Worm (Caenorhabditis elegans) whole organism, L4 larva: ENCODE measurements around the gene C50E3.9.

ENCODE experiments used
- F26F4.8 ChIP-seq: fragments of 200-800 bp; sonication (Bioruptor generic); conservative IDR thresholded peaks from 2 replicates; pipeline ENCODE4 v1.3.6; 2022; ENCODE audit warnings: missing genetic modification characterization, missing compliant biosample characterization
- F37D6.2 ChIP-seq: sonication (generic microtip); optimal IDR thresholded peaks from 2 replicates; lab custom pipeline; 2016; ENCODE audit warnings: mild to moderate bottlenecking, missing genetic modification characterization, missing compliant biosample characterization
- F44E2.7 ChIP-seq: fragments of 200-800 bp; sonication (Bioruptor generic); IDR thresholded peaks from 2 replicates; pipeline ENCODE4 v2.1.2; 2022; ENCODE audit warnings: missing genetic modification characterization, missing compliant biosample characterization
- T26A8.4 ChIP-seq: fragments of 200-800 bp; sonication (Bioruptor generic); IDR thresholded peaks from 2 replicates; pipeline ENCODE4 v1.3.6; 2022; ENCODE audit warnings: missing genetic modification characterization, missing compliant biosample characterization
- Y105C5A.15 ChIP-seq: fragments of 200-800 bp; sonication (Bioruptor generic); IDR thresholded peaks from 2 replicates; pipeline ENCODE4 v1.3.6; 2022; ENCODE audit warnings: missing genetic modification characterization, missing compliant biosample characterization
- Y48G9A.11 ChIP-seq: fragments of 200-800 bp; sonication (Bioruptor generic); IDR thresholded peaks from 2 replicates; pipeline ENCODE4 v1.3.6; 2022; ENCODE audit warnings: missing genetic modification reagents, missing genetic modification characterization, missing compliant biosample characterization
- Y5F2A.4 ChIP-seq: fragments of 200-800 bp; sonication (Bioruptor generic); optimal IDR thresholded peaks from 2 replicates; lab custom pipeline; 2018; ENCODE audit warnings: mild to moderate bottlenecking, missing genetic modification characterization, missing compliant biosample characterization
- Y75B8A.6 ChIP-seq: fragments of 200-800 bp; sonication (Bioruptor generic); IDR thresholded peaks from 2 replicates; pipeline ENCODE4 v1.3.6; 2022; ENCODE audit warnings: missing genetic modification reagents, missing genetic modification characterization, missing compliant biosample characterization
- ZK337.2 ChIP-seq: fragments of 200-800 bp; sonication (Bioruptor generic); IDR thresholded peaks from 2 replicates; pipeline ENCODE4 v1.3.6; 2022; ENCODE audit warnings: missing genetic modification reagents, missing genetic modification characterization, missing compliant biosample characterization
- ama-1 ChIP-seq: fragments of 150-350 bp; optimal IDR thresholded peaks from 2 replicates; lab custom pipeline; 2014; ENCODE audit warnings: inconsistent platforms, mixed read lengths
- ceh-28 ChIP-seq: fragments of 150-350 bp; optimal IDR thresholded peaks from 2 replicates; lab custom pipeline; 2014; ENCODE audit warnings: missing biosample characterization, missing genetic modification reagents, missing genetic modification characterization
- ceh-32 ChIP-seq: sonication (generic microtip); optimal IDR thresholded peaks from 2 replicates; lab custom pipeline; 2016; ENCODE audit warnings: mild to moderate bottlenecking, missing genetic modification characterization, missing compliant biosample characterization; ENCODE audit not compliant: poor library complexity
- lin-15B ChIP-seq: fragments of 150-350 bp; sonication (generic microtip); optimal IDR thresholded peaks from 3 replicates; lab custom pipeline; 2014; ENCODE audit warnings: missing biosample characterization, missing genetic modification characterization
- lin-38 ChIP-seq: fragments of 200-800 bp; sonication (Bioruptor generic); IDR thresholded peaks from 2 replicates; pipeline ENCODE4 v1.3.6; 2022; ENCODE audit warnings: missing genetic modification reagents, missing genetic modification characterization, missing compliant biosample characterization
- lir-3 ChIP-seq: sonication (generic microtip); optimal IDR thresholded peaks from 2 replicates; lab custom pipeline; 2016; ENCODE audit warnings: mild to moderate bottlenecking, missing genetic modification characterization, missing compliant biosample characterization
- mxl-2 ChIP-seq: fragments of 200-800 bp; sonication (Bioruptor generic); conservative IDR thresholded peaks from 2 replicates; pipeline ENCODE4 v1.3.6; 2022; ENCODE audit warnings: missing genetic modification reagents, missing genetic modification characterization, missing compliant biosample characterization
- nhr-25 ChIP-seq: sonication (generic microtip); optimal IDR thresholded peaks from 2 replicates; lab custom pipeline; 2017; ENCODE audit warnings: missing genetic modification characterization, mild to moderate bottlenecking, missing compliant biosample characterization, antibody characterized with exemption, moderate library complexity, borderline replicate concordance; ENCODE audit not compliant: insufficient read depth
- nhr-6 ChIP-seq: fragments of 150-350 bp; optimal IDR thresholded peaks from 2 replicates; lab custom pipeline; 2014; ENCODE audit warnings: missing biosample characterization, missing genetic modification characterization
- nhr-76 ChIP-seq: fragments of 150-350 bp; optimal IDR thresholded peaks from 2 replicates; lab custom pipeline; 2014; ENCODE audit warnings: missing biosample characterization, missing genetic modification characterization
- saeg-2 ChIP-seq: fragments of 200-800 bp; sonication (Bioruptor generic); IDR thresholded peaks from 2 replicates; pipeline ENCODE4 v1.3.6; 2022; ENCODE audit warnings: missing genetic modification reagents, missing genetic modification characterization, missing compliant biosample characterization
- set-16 ChIP-seq: fragments of 200-800 bp; sonication (Bioruptor generic); IDR thresholded peaks from 2 replicates; pipeline ENCODE4 v1.3.6; 2022; ENCODE audit warnings: missing genetic modification reagents, missing genetic modification characterization, missing compliant biosample characterization
- skn-1 ChIP-seq: fragments of 150-350 bp; optimal IDR thresholded peaks from 2 replicates; lab custom pipeline; 2014; ENCODE audit warnings: missing biosample characterization, missing genetic modification characterization
- tag-97 ChIP-seq: fragments of 200-800 bp; sonication (Bioruptor generic); IDR thresholded peaks from 2 replicates; pipeline ENCODE4 v1.3.6; 2022; ENCODE audit warnings: missing genetic modification characterization, missing compliant biosample characterization
- unc-62 ChIP-seq, 3 experiments: fragments of 150-350 bp in 1 of 3; sonication (generic microtip); optimal IDR thresholded peaks in 2 of 3; peaks in 1 of 3; 1 replicate in 1 of 3; 2 replicates in 2 of 3; lab custom pipeline; 2014 to 2017; ENCODE audit warnings: missing biosample characterization in 3 of 3, missing genetic modification characterization in 3 of 3, missing genetic modification reagents in 3 of 3, missing genotype in 1 of 3
- vab-7 ChIP-seq: fragments of 200-800 bp; sonication (Bioruptor generic); IDR thresholded peaks from 2 replicates; pipeline ENCODE4 v1.3.6; 2022; ENCODE audit warnings: missing genetic modification reagents, missing genetic modification characterization, missing compliant biosample characterization
- zag-1 ChIP-seq: fragments of 150-350 bp; optimal IDR thresholded peaks from 2 replicates; lab custom pipeline; 2014; ENCODE audit warnings: missing biosample characterization, missing genetic modification characterization
- zfp-3 ChIP-seq: fragments of 200-800 bp; sonication (Bioruptor generic); conservative IDR thresholded peaks from 2 replicates; pipeline ENCODE4 v1.3.6; 2022; ENCODE audit warnings: missing genetic modification reagents, missing genetic modification characterization, missing compliant biosample characterization
- zip-11 ChIP-seq: fragments of 200-800 bp; sonication (Bioruptor generic); IDR thresholded peaks from 2 replicates; pipeline ENCODE4 v1.3.6; 2022; ENCODE audit warnings: missing genetic modification characterization, missing compliant biosample characterization

C50E3.9 gene

DNA sequence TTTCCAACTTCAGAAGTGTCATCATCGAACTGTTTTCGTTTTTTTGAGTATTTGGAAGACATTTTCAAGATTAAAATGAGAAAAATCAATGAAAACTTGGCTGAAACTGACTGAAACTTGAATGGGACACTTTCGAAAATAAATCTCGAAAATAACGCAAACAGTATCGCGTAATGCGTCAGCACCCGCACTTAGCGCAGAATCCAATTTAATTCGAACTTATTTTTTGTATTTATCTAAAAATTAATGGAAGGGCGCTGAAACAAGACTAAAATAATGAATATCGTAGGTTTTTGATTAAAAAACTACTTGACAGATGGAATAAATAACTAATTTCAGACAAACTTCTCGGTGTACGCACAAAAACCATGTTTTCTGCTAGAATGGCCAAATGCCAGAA lies 24.5 kb downstream of the C50E3.9 start, which contains the start of the genes snu-66 and ints-9 (continued):
- TF ChIP-seq ZK337.2 (GFP tag; lab: Robert Waterston, UW): no peak

DNA sequence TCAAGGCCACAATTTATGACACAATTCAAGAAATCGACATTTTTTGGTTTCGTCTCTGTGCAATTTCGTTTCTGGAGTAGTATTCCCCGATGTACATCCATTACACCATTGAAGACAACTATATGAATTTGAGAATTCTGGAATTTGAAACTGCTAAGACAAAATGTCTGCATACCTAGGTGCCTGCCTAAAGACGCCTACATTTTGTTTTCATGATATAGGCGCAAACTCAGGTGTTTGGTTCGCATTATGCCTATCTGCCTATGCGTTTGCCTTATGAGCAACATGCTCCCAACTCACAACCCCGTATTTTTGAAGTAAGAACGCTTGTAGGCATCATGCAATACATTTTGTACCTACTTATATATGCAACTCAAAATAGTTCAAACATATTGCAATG lies 29.1 kb downstream of the C50E3.9 start, which contains the start of gene F19F10.14:
TSS of gene F19F10.14 (minus strand) at position 101 of the 400 bp plus-strand sequence.
- TF ChIP-seq set-16 (GFP tag; lab: Robert Waterston, UW) (no peak), zag-1 (tag; lab: Kevin White, UChicago) (no peak), nhr-76 (tag; lab: Kevin White, UChicago) (no peak), saeg-2 (GFP tag; lab: Robert Waterston, UW) (no peak), zip-11 (GFP tag; lab: Robert Waterston, UW) (no peak), ama-1 (no peak), lin-15B (tag; lab: Kevin White, UChicago) (no peak), unc-62 (GFP tag; optimal IDR thresholded peaks at IDR 0.05 in 1 of 2; lab: Kevin White, UChicago) (no peak), unc-62 (tag; optimal IDR thresholded peaks at IDR 0.05; lab: Kevin White, UChicago) (no peak), F37D6.2 (no peak), lin-38 (GFP tag; lab: Robert Waterston, UW) (no peak), tag-97 (no peak), ceh-32 (tag; lab: Kevin White, UChicago) (no peak)

DNA sequence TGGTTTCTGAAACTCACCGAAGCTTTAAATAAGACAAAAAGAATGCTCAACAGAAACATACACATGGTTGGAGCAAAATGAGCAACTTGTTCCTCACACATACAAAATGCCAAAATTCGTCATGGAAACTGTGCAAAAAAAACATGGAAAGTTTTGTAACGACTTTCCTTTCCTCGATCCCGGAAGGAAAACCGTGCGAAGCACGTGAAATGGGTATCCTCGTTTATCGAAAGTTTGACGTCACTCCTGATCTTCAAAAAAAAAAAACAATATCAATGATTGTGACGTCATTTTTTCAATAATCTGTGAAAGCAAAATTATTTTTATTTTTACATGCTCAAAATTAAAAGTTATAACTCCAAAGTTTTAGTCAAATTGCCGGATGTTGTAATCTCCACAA lies 29.8 kb downstream of the C50E3.9 start, which contains the start of gene clec-212:
TSS of gene clec-212 (minus strand) at position 101 of the 400 bp plus-strand sequence.
- no peak for TF ChIP-seq ama-1
- TF ChIP-seq Y5F2A.4 (GFP tag; lab: Kevin White, UChicago): no peak
- TF ChIP-seq Y75B8A.6 (GFP tag; lab: Robert Waterston, UW): no peak
- no peak for TF ChIP-seq saeg-2 (GFP tag; lab: Robert Waterston, UW)
- TF ChIP-seq lir-3 (tag; lab: Kevin White, UChicago): no peak
- no peak for TF ChIP-seq nhr-25 (tag; lab: Kevin White, UChicago)
- no peak for TF ChIP-seq F44E2.7 (GFP tag; lab: Robert Waterston, UW)

DNA sequence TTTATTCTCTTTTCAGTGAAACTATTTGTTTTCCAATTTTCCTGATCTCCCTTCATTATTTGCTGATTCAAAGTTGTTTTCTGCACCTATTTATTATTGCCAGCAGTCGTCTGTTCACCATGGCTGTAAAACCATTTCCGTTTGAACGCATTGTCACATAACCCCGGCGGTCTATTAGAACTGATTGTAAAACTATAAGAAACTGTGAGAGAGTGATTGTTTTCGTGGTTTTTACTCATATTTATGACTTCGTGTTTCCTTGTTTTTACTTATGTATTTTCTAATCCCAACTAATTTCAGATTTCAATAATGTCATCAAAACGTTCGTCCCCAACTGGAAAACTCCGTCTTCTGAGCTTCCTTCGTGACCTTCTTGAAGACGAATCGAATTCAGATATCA lies 37.1 kb downstream of the C50E3.9 start, which contains the start of gene F19F10.1:
TSS of gene F19F10.1 (plus strand) at position 301 of the 400 bp plus-strand sequence.
- TF ChIP-seq skn-1 (no peak), F26F4.8 (GFP tag; lab: Robert Waterston, UW) (no peak), ZK337.2 (GFP tag; lab: Robert Waterston, UW) (no peak), mxl-2 (no peak), vab-7 (GFP tag; lab: Robert Waterston, UW) (no peak), nhr-6 (tag; lab: Kevin White, UChicago) (no peak), nhr-76 (tag; lab: Kevin White, UChicago) (no peak)

DNA sequence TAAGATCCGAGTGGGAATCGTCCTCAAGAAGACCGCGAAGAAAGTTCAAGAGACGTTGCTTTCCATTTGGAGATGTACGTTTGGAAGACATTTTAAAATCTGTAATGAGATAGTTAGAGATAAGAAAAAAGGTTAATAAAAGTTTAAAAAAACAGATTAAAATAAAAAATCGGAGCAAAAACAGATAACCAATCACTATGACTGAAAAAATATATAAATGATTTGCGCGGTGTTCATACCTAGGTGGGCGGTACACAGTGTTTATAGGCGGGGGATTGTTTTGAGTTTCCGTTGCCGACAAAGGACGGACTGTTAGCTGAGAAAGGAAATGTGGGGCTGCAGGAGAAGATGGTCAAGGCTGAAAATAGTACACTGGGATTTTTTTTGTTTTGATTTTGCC lies 41.4 kb downstream of the C50E3.9 start, which contains the start of gene ets-7:
TSS of gene ets-7 (minus strand) at position 101 of the 400 bp plus-strand sequence.
- no peak for TF ChIP-seq Y105C5A.15
- TF ChIP-seq ceh-28 (tag; lab: Kevin White, UChicago): no peak
- no peak for TF ChIP-seq T26A8.4 (GFP tag; lab: Robert Waterston, UW)
- TF ChIP-seq Y48G9A.11 (GFP tag; lab: Robert Waterston, UW): no peak
- no peak for TF ChIP-seq lin-38 (GFP tag; lab: Robert Waterston, UW)

DNA sequence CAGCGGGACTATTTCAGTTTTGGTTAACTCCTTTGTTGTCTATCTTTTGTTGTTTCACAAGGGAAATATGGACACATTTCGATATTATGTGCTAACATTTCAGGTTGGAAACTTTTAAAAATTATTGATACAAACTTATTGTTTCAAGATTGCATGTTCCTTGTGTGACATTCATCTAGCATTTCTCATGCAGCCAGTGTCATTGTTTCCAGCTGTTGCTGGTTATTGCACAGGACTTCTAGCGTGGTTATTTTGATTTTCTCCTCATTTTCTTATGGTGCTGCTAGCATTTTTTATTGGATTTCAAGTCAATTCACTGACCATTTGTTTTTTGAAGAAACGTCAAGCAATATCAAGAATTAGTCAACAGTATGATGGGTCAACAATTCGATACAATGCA lies 44.2 kb downstream of the C50E3.9 start:
- peak in 1 of 2 experiments; percentile 34 for TF ChIP-seq unc-62 (GFP tag; optimal IDR thresholded peaks at IDR 0.05 in 1 of 2; lab: Kevin White, UChicago)
- TF ChIP-seq unc-62 (tag; optimal IDR thresholded peaks at IDR 0.05; lab: Kevin White, UChicago): no peak
- no peak for TF ChIP-seq zfp-3 (GFP tag; lab: Robert Waterston, UW)
- TF ChIP-seq, all 104 proteins: peak for 1
